Fruit fly (Drosophila melanogaster) whole organism, prepupa: ENCODE data around the gene CG4186.
A peak's percentile ranks its signal among the peaks of the same experiment; 100 is the strongest.

Experiments
- CG11294 ChIP-seq: fragments of 200-800 bp; sonication (Bioruptor generic); IDR thresholded peaks from 2 replicates; pipeline ENCODE4 v1.3.6; 2022; ENCODE audit warnings: missing biosample characterization, missing genetic modification characterization
- CG15336 ChIP-seq: fragments of 200-800 bp; sonication (Bioruptor generic); IDR thresholded peaks from 2 replicates; pipeline ENCODE4 v1.3.6; 2022; ENCODE audit warnings: missing biosample characterization, missing genetic modification characterization
- CG16779 ChIP-seq: fragments of 200-800 bp; sonication (Bioruptor generic); optimal IDR thresholded peaks from 3 replicates; lab custom pipeline; 2017; ENCODE audit warnings: missing biosample characterization, mild to moderate bottlenecking, missing genetic modification characterization
- CG6276 ChIP-seq: fragments of 200-800 bp; sonication (Bioruptor generic); optimal IDR thresholded peaks from 2 replicates; lab custom pipeline; 2017; ENCODE audit warnings: missing biosample characterization, mild to moderate bottlenecking, missing genetic modification characterization
- CG7368 ChIP-seq: fragments of 200-800 bp; sonication (Bioruptor generic); optimal IDR thresholded peaks from 3 replicates; lab custom pipeline; 2016; ENCODE audit warnings: missing biosample characterization, missing genetic modification characterization
- Eip93F ChIP-seq: fragments of 200-800 bp; sonication (Bioruptor generic); optimal IDR thresholded peaks from 2 replicates; lab custom pipeline; 2016; ENCODE audit warnings: missing biosample characterization, mild to moderate bottlenecking, missing genetic modification characterization
- Gug ChIP-seq: fragments of 200-800 bp; sonication (Bioruptor generic); IDR thresholded peaks from 2 replicates; pipeline ENCODE4 v1.3.6; 2022; ENCODE audit warnings: missing biosample characterization, missing genetic modification characterization
- Sox102F ChIP-seq: fragments of 200-800 bp; sonication (Bioruptor generic); optimal IDR thresholded peaks from 2 replicates; lab custom pipeline; 2016; ENCODE audit warnings: missing biosample characterization, mild to moderate bottlenecking, missing genetic modification characterization
- eg ChIP-seq: fragments of 200-800 bp; sonication (Bioruptor generic); IDR thresholded peaks from 3 replicates; pipeline ENCODE4 v1.3.6; 2022; ENCODE audit warnings: missing biosample characterization, missing genetic modification characterization
- fd59A ChIP-seq: fragments of 200-800 bp; sonication (Bioruptor generic); optimal IDR thresholded peaks from 2 replicates; lab custom pipeline; 2017; ENCODE audit warnings: missing biosample characterization, mild to moderate bottlenecking, missing genetic modification characterization, missing genetic modification reagents
- lz ChIP-seq: fragments of 200-800 bp; sonication (Bioruptor generic); optimal IDR thresholded peaks from 3 replicates; lab custom pipeline; 2016; ENCODE audit warnings: missing biosample characterization, missing genetic modification characterization
- pdm3 ChIP-seq: fragments of 200-800 bp; sonication (Bioruptor generic); optimal IDR thresholded peaks from 3 replicates; lab custom pipeline; 2016; ENCODE audit warnings: missing biosample characterization, missing genetic modification characterization
- salr ChIP-seq, 2 experiments: fragments of 200-800 bp; sonication (Bioruptor generic); optimal IDR thresholded peaks; 3 replicates each; lab custom pipeline; 2016 to 2018; ENCODE audit warnings: missing biosample characterization in 2 of 2, missing genetic modification characterization in 2 of 2, mild to moderate bottlenecking in 1 of 2

DNA sequence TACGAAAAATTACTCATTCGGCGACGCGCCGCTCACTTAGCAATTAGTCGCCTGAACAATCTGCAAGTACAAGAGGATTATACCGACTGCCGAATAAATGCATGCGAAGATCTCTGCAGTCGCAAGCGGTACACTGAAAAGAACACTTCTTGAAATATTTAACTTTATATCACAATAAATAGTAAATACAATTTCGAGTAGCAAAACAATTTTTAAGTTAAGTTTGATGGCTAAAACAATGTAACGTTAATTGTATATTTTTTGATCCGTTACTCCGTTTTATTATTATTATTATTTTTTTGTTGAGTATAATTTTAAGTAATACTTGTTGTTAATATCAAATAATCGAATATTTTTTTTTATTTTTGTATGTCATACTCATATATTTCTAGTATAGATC lies 40.0 kb upstream of the CG4186 start:
- no peak for TF ChIP-seq CG7368 (GFP tag; lab: Kevin White, UChicago)
- TF ChIP-seq Sox102F = no peak
- TF ChIP-seq pdm3 = no peak
- peak; percentile 6 for TF ChIP-seq lz
- no peak for TF ChIP-seq CG6276 (GFP tag; lab: Kevin White, UChicago)
- no peak for TF ChIP-seq Eip93F
- TF ChIP-seq eg (GFP tag; lab: Robert Waterston, UW) = 0 out of 3 replicates have a peak, but pooled peaks have one; percentile 8
- TF ChIP-seq salr (GFP tag; optimal IDR thresholded peaks at IDR 0.05; lab: Kevin White, UChicago) = no peak
- TF ChIP-seq CG16779 (tag; lab: Kevin White, UChicago) = no peak
- TF ChIP-seq CG15336 (GFP tag; lab: Robert Waterston, UW) = no peak
- TF ChIP-seq fd59A (GFP tag; lab: Kevin White, UChicago) = no peak
- TF ChIP-seq Gug (GFP tag; lab: Robert Waterston, UW) = no peak
- TF ChIP-seq CG11294 = no peak
